Fruit fly (Drosophila melanogaster): ENCODE data around the gene Iml1.

The Iml1 gene

DNA sequence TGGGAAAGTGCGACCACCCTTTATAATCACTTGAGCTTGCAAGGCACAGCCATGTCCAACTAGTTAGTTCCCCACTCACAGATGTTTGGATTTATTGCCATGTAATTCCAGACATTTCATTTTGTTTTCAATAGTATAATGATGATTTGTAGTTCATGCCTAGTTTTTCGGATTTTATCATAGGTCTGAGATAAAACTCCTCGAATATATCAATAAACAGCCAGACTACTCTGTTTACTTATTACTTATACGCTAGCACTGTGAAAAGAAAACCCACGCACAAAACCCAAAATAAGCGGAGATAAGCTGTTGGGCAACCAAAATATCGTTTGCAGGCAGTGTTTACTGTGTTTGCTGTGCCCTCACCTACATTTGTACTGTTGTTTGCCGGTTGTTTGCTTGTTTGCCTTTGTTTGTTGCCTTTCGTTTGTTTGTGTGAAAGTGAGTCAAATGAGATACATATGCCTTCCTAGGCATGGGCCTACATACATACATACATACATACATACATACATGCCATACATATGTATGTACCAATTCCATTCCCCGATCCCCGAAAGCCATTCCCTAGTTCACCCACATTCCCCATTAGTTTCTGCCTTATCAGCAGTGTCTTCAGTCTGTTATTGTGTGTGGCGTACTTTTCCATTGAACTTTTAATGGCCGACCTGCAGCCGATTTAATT, 45.5 kb upstream of the Iml1 start (continued):
- peak; percentile 55 for TF ChIP-seq CG15269 (tag; optimal IDR thresholded peaks at IDR 0.05)
- TF ChIP-seq Ets65A (GFP tag) = peak; percentile 96
- TF ChIP-seq ac (GFP tag; optimal IDR thresholded peaks at IDR 0.05) = peak; percentile 91
- peak; percentile 6 for TF ChIP-seq CG9437 (GFP tag; optimal IDR thresholded peaks at IDR 0.05)
- TF ChIP-seq HLH54F (GFP tag; optimal IDR thresholded peaks at IDR 0.05) = peak; percentile 2
- TF ChIP-seq CG34422 (GFP tag; IDR thresholded peaks at IDR 0.05) = no peak
- TF ChIP-seq CG3726 (GFP tag; IDR thresholded peaks at IDR 0.05) = 0 out of 3 replicates have a peak, but pooled peaks have one; percentile 49
- peak; percentile 50 for TF ChIP-seq CG12769 (tag; optimal IDR thresholded peaks at IDR 0.05)
- TF ChIP-seq ci (GFP tag; IDR thresholded peaks at IDR 0.05) = peak; percentile 83
- TF ChIP-seq CG8359 (GFP tag; optimal IDR thresholded peaks at IDR 0.05; ENCODE audit: borderline replicate concordance) = peak; percentile 81
- TF ChIP-seq CG2875 (GFP tag; optimal IDR thresholded peaks at IDR 0.05) = peak; percentile 88
- TF ChIP-seq NK7.1 (GFP tag; optimal IDR thresholded peaks at IDR 0.05) = peak; percentile 38
- TF ChIP-seq chif (GFP tag; optimal IDR thresholded peaks at IDR 0.05) = peak in 1 of 2 experiments; percentile 58
- peak; percentile 76 for TF ChIP-seq odd (GFP tag; optimal IDR thresholded peaks at IDR 0.05)
- peak; percentile 19 for TF ChIP-seq p53 (GFP tag; optimal IDR thresholded peaks at IDR 0.05)
- peak; percentile 54 for TF ChIP-seq sima (GFP tag; optimal IDR thresholded peaks at IDR 0.05)
- peak; percentile 72 for TF ChIP-seq CG18599 (GFP tag; optimal IDR thresholded peaks at IDR 0.05)
- peak; percentile 58; the same call in 1 of the 3 replicates for TF ChIP-seq ken (GFP tag; IDR thresholded peaks at IDR 0.05)
- TF ChIP-seq caup (GFP tag; optimal IDR thresholded peaks at IDR 0.05; ENCODE audit: severe bottlenecking) = peak; percentile 28
- TF ChIP-seq Hr3 (GFP tag; optimal IDR thresholded peaks at IDR 0.05) = peak; percentile 18
- TF ChIP-seq CG8478 (optimal IDR thresholded peaks at IDR 0.05) = no peak
- peak; percentile 10 for TF ChIP-seq CG6654 (GFP tag; optimal IDR thresholded peaks at IDR 0.05)
- peak; percentile 79 for TF ChIP-seq CG7745 (tag; optimal IDR thresholded peaks at IDR 0.05)
- TF ChIP-seq H15 (GFP tag; IDR thresholded peaks at IDR 0.05) = no peak
- peak; percentile 43 for TF ChIP-seq Hsf (GFP tag; optimal IDR thresholded peaks at IDR 0.05)
- TF ChIP-seq CG10267 (tag; optimal IDR thresholded peaks at IDR 0.05) = peak; percentile 44
- TF ChIP-seq CG7271 (tag; optimal IDR thresholded peaks at IDR 0.05) = peak; percentile 70
- TF ChIP-seq gcm2 (GFP tag; optimal IDR thresholded peaks at IDR 0.05) = peak; percentile 1
- TF ChIP-seq Mrtf (GFP tag; IDR thresholded peaks at IDR 0.05) = no peak
- TF ChIP-seq Deaf1 (tag; optimal IDR thresholded peaks at IDR 0.05) = no peak
- peak; percentile 56 for TF ChIP-seq CG16863 (GFP tag; optimal IDR thresholded peaks at IDR 0.05)
- peak; percentile 52 for TF ChIP-seq trem (tag; optimal IDR thresholded peaks at IDR 0.05)
- TF ChIP-seq CG4617 (GFP tag; optimal IDR thresholded peaks at IDR 0.05; ENCODE audit: borderline replicate concordance) = peak; percentile 29
- peak; percentile 78 for TF ChIP-seq CG18764 (GFP tag; optimal IDR thresholded peaks at IDR 0.05)
- TF ChIP-seq Taf1 (GFP tag; IDR thresholded peaks at IDR 0.05) = peak; percentile 16; the same call in 1 of the 2 replicates
- TF ChIP-seq Awh (GFP tag; IDR thresholded peaks at IDR 0.05) = peak; percentile 63; the same call in 1 of the 2 replicates
- no peak for TF ChIP-seq vnd (GFP tag; IDR thresholded peaks at IDR 0.05; ENCODE audit: partially characterized antibody)
- TF ChIP-seq jumu (GFP tag; optimal IDR thresholded peaks at IDR 0.05) = peak; percentile 18
- TF ChIP-seq CG15479 (GFP tag; optimal IDR thresholded peaks at IDR 0.05) = peak; percentile 80
- TF ChIP-seq CG3995 (GFP tag; optimal IDR thresholded peaks at IDR 0.05) = peak; percentile 42
- TF ChIP-seq ara (GFP tag; IDR thresholded peaks at IDR 0.05) = peak; percentile 84
- no peak for TF ChIP-seq slou (GFP tag; optimal IDR thresholded peaks at IDR 0.05)
- TF ChIP-seq CG4424 (GFP tag; optimal IDR thresholded peaks at IDR 0.05) = peak; percentile 49
- no peak; the same call in 1 of the 2 replicates for TF ChIP-seq esg (GFP tag; conservative IDR thresholded peaks at IDR 0.05)
- TF ChIP-seq CTCF (GFP tag; optimal IDR thresholded peaks at IDR 0.05) = no peak
- peak; percentile 64 for TF ChIP-seq CG10147 (GFP tag; optimal IDR thresholded peaks at IDR 0.05)
- TF ChIP-seq kni (GFP tag; optimal IDR thresholded peaks at IDR 0.05) = peak; percentile 97
- TF ChIP-seq Hey (tag; optimal IDR thresholded peaks at IDR 0.05) = peak; percentile 29
- TF ChIP-seq Mad (GFP tag; optimal IDR thresholded peaks at IDR 0.05) = no peak
- peak; percentile 41 for TF ChIP-seq Nf-YB (GFP tag; optimal IDR thresholded peaks at IDR 0.05)

All from whole organism, embryonic.